Worm (Caenorhabditis elegans) whole organism, L3 larva: ENCODE data around the gene vps-22.
A peak's percentile ranks its signal among the peaks of the same experiment; 100 is the strongest.

Experiments
- R02D3.7 ChIP-seq: fragments of 150-350 bp; optimal IDR thresholded peaks from 2 replicates; lab custom pipeline; 2014; ENCODE audit warnings: missing biosample characterization, missing genetic modification characterization
- ZK546.5 ChIP-seq: sonication (generic microtip); optimal IDR thresholded peaks from 2 replicates; lab custom pipeline; 2017; ENCODE audit warnings: missing biosample characterization, missing genetic modification characterization
- aly-2 ChIP-seq: fragments of 150-350 bp; optimal IDR thresholded peaks from 2 replicates; lab custom pipeline; 2014; ENCODE audit warnings: missing biosample characterization, missing genetic modification characterization
- ama-1 ChIP-seq: fragments of 150-350 bp; optimal IDR thresholded peaks from 2 replicates; lab custom pipeline; 2018
- ceh-16 ChIP-seq: sonication (generic microtip); optimal IDR thresholded peaks from 2 replicates; lab custom pipeline; 2017; ENCODE audit warnings: missing biosample characterization, missing genetic modification characterization
- ceh-28 ChIP-seq: fragments of 150-350 bp; optimal IDR thresholded peaks from 2 replicates; lab custom pipeline; 2014; ENCODE audit warnings: missing biosample characterization, missing genetic modification reagents, missing genetic modification characterization
- ceh-82 ChIP-seq: fragments of 150-350 bp; optimal IDR thresholded peaks from 2 replicates; lab custom pipeline; 2014; ENCODE audit warnings: missing biosample characterization, missing genetic modification characterization
- ceh-9 ChIP-seq: sonication (generic microtip); optimal IDR thresholded peaks from 2 replicates; lab custom pipeline; 2018; ENCODE audit warnings: missing biosample characterization, missing genetic modification characterization
- elt-1 ChIP-seq: fragments of 150-350 bp; optimal IDR thresholded peaks from 2 replicates; lab custom pipeline; 2014; ENCODE audit warnings: missing biosample characterization, missing genetic modification characterization
- elt-2 ChIP-seq: sonication (generic microtip); optimal IDR thresholded peaks from 2 replicates; lab custom pipeline; 2016; ENCODE audit warnings: missing genetic modification reagents, mild to moderate bottlenecking, missing genetic modification characterization, missing compliant biosample characterization
- elt-3 ChIP-seq, 3 experiments: fragments of 150-350 bp in 1 of 3; sonication (generic microtip) in 2 of 3; optimal IDR thresholded peaks; 2 replicates in 2 of 3; 4 replicates in 1 of 3; lab custom pipeline; 2014 to 2017; ENCODE audit warnings: missing biosample characterization in 3 of 3, missing genetic modification characterization in 3 of 3
- fkh-10 ChIP-seq: sonication (generic microtip); optimal IDR thresholded peaks from 2 replicates; lab custom pipeline; 2017; ENCODE audit warnings: missing biosample characterization, missing genetic modification reagents, missing genetic modification characterization
- fkh-2 ChIP-seq: fragments of 150-350 bp; optimal IDR thresholded peaks from 2 replicates; lab custom pipeline; 2014; ENCODE audit warnings: missing biosample characterization, missing genetic modification reagents, missing genetic modification characterization
- hmg-11 ChIP-seq: sonication (generic microtip); optimal IDR thresholded peaks from 2 replicates; lab custom pipeline; 2016; ENCODE audit warnings: missing genetic modification characterization, missing compliant biosample characterization
- lin-15B ChIP-seq: fragments of 150-350 bp; optimal IDR thresholded peaks from 2 replicates; lab custom pipeline; 2014; ENCODE audit warnings: missing biosample characterization, missing genetic modification characterization
- lin-39 ChIP-seq: fragments of 150-350 bp; optimal IDR thresholded peaks from 2 replicates; lab custom pipeline; 2018; ENCODE audit warnings: missing biosample characterization, missing genetic modification reagents, missing genetic modification characterization
- mdl-1 ChIP-seq: fragments of 150-350 bp; optimal IDR thresholded peaks from 2 replicates; lab custom pipeline; 2014; ENCODE audit warnings: missing biosample characterization, missing genetic modification characterization
- mml-1 ChIP-seq: fragments of 150-350 bp; sonication (generic microtip); optimal IDR thresholded peaks from 3 replicates; lab custom pipeline; 2014; ENCODE audit warnings: missing biosample characterization, missing genetic modification characterization
- nfya-1 ChIP-seq: sonication (generic microtip); optimal IDR thresholded peaks from 2 replicates; lab custom pipeline; 2017; ENCODE audit warnings: missing genetic modification characterization, mild to moderate bottlenecking, missing compliant biosample characterization, antibody characterized with exemption, moderate library complexity; ENCODE audit not compliant: insufficient read depth
- nhr-12 ChIP-seq: fragments of 150-350 bp; optimal IDR thresholded peaks from 2 replicates; lab custom pipeline; 2014; ENCODE audit warnings: missing biosample characterization, missing genetic modification characterization
- nhr-23 ChIP-seq: fragments of 150-350 bp; optimal IDR thresholded peaks from 2 replicates; lab custom pipeline; 2014; ENCODE audit warnings: missing biosample characterization, missing genetic modification reagents, missing genetic modification characterization
- nhr-25 ChIP-seq: sonication (generic microtip); optimal IDR thresholded peaks from 2 replicates; lab custom pipeline; 2017; ENCODE audit warnings: missing biosample characterization, missing genetic modification characterization
- nhr-28 ChIP-seq: fragments of 150-350 bp; optimal IDR thresholded peaks from 2 replicates; lab custom pipeline; 2014; ENCODE audit warnings: missing biosample characterization, missing genetic modification characterization
- nhr-43 ChIP-seq: sonication (generic microtip); optimal IDR thresholded peaks from 2 replicates; lab custom pipeline; 2016; ENCODE audit warnings: mild to moderate bottlenecking, missing genetic modification characterization, missing compliant biosample characterization; ENCODE audit not compliant: poor library complexity, severe bottlenecking
- nhr-67 ChIP-seq: fragments of 150-350 bp; optimal IDR thresholded peaks from 2 replicates; lab custom pipeline; 2014; ENCODE audit warnings: missing biosample characterization, missing genetic modification characterization
- pha-4 ChIP-seq: fragments of 150-350 bp; optimal IDR thresholded peaks from 2 replicates; lab custom pipeline; 2014; ENCODE audit warnings: missing biosample characterization, missing genetic modification reagents, missing genetic modification characterization
- pqm-1 ChIP-seq: fragments of 150-350 bp; optimal IDR thresholded peaks from 2 replicates; lab custom pipeline; 2017; ENCODE audit warnings: missing biosample characterization, missing genetic modification characterization, inconsistent platforms
- sea-2 ChIP-seq: fragments of 150-350 bp; sonication (generic microtip); optimal IDR thresholded peaks from 4 replicates; lab custom pipeline; 2014; ENCODE audit warnings: missing biosample characterization, missing genetic modification reagents, missing genetic modification characterization
- skn-1 ChIP-seq: fragments of 150-350 bp; optimal IDR thresholded peaks from 2 replicates; lab custom pipeline; 2014; ENCODE audit warnings: missing biosample characterization, missing genetic modification characterization
- snpc-4 ChIP-seq: fragments of 150-350 bp; optimal IDR thresholded peaks from 2 replicates; lab custom pipeline; 2014; ENCODE audit warnings: missing biosample characterization, missing genetic modification characterization
- unc-39 ChIP-seq: sonication (generic microtip); optimal IDR thresholded peaks from 4 replicates; lab custom pipeline; 2017; ENCODE audit warnings: missing biosample characterization, missing genetic modification characterization
- zag-1 ChIP-seq: fragments of 150-350 bp; optimal IDR thresholded peaks from 2 replicates; lab custom pipeline; 2014; ENCODE audit warnings: missing biosample characterization, missing genetic modification characterization

The vps-22 gene

ce11 chrIII:4930154-4930679, 32.1 kb downstream of the vps-22 start, which contains the start of gene set-2 (continued):
- TF ChIP-seq nhr-25 (tag; lab: Kevin White, UChicago) (peak; percentile 60), ceh-16 (tag; lab: Kevin White, UChicago) (no peak), zag-1 (tag; lab: Kevin White, UChicago) (no peak), pqm-1 (no peak), ceh-9 (tag; lab: Kevin White, UChicago) (no peak), pha-4 (tag; lab: Kevin White, UChicago) (peak; percentile 61), R02D3.7 (peak; percentile 44), ZK546.5 (no peak), aly-2 (tag; lab: Kevin White, UChicago) (no peak), skn-1 (tag; lab: Kevin White, UChicago) (no peak), hmg-11 (tag; lab: Kevin White, UChicago) (peak; percentile 55), nhr-67 (tag; lab: Kevin White, UChicago) (no peak), elt-3 (tag; optimal IDR thresholded peaks at IDR 0.05; lab: Kevin White, UChicago) (no peak), ceh-28 (tag; lab: Kevin White, UChicago) (peak; percentile 3), lin-39 (no peak), unc-39 (no peak), nfya-1 (tag; lab: Kevin White, UChicago) (peak; percentile 72), fkh-10 (GFP tag; lab: Kevin White, UChicago) (no peak), lin-15B (tag; lab: Kevin White, UChicago) (peak; percentile 85), ama-1 (lab: Kevin White, UChicago) (no peak)

- TF ChIP-seq elt-1: no peak
- TF ChIP-seq snpc-4 (tag; lab: Kevin White, UChicago): no peak
- no peak for TF ChIP-seq fkh-2 (tag; lab: Kevin White, UChicago)
- TF ChIP-seq mml-1 (tag; lab: Kevin White, UChicago): no peak
- TF ChIP-seq nhr-28: no peak
- TF ChIP-seq nhr-12 (tag; lab: Kevin White, UChicago): no peak
- no peak for TF ChIP-seq sea-2 (GFP tag; lab: Kevin White, UChicago)
- no peak for TF ChIP-seq elt-2 (tag; lab: Kevin White, UChicago)
- no peak for TF ChIP-seq fkh-10 (GFP tag; lab: Kevin White, UChicago)
- TF ChIP-seq nhr-67 (tag; lab: Kevin White, UChicago): no peak
- no peak for TF ChIP-seq mdl-1 (tag; lab: Kevin White, UChicago)
Measured at ce11 chrIII:4924134-4924533, 38.2 kb downstream of the vps-22 start.

ce11 chrIII:4922020-4922419, 40.3 kb downstream of the vps-22 start, which contains the start of gene mmab-1:
mmab-1 (minus strand) TSS chrIII:4922114.
- TF ChIP-seq nhr-43 (peak; percentile 71), nfya-1 (tag; lab: Kevin White, UChicago) (peak; percentile 28), lin-39 (peak; percentile 6)
- TF ChIP-seq, all 47 proteins: peak for 3; not testable (repeated sequence) for 44

- TF ChIP-seq ceh-82 (tag; lab: Kevin White, UChicago): no peak
- TF ChIP-seq nhr-25 (tag; lab: Kevin White, UChicago): no peak
- no peak for TF ChIP-seq nhr-23 (tag; lab: Kevin White, UChicago)
- TF ChIP-seq nhr-67 (tag; lab: Kevin White, UChicago): no peak
Measured at ce11 chrIII:4920221-4920620, 42.1 kb downstream of the vps-22 start, which contains the start of gene ula-1. ula-1 (minus strand) TSS chrIII:4920321.

- TF ChIP-seq ceh-82 (tag; lab: Kevin White, UChicago) (no peak), nhr-25 (tag; lab: Kevin White, UChicago) (no peak)
- TF ChIP-seq, all 47 proteins: peak for 0
Measured at ce11 chrIII:4918906-4919305, 43.4 kb downstream of the vps-22 start.
